Worm (Caenorhabditis elegans) whole organism, L4 larva: ENCODE measurements around the gene unc-8.
A peak's percentile ranks its signal among the peaks of the same experiment; 100 is the strongest.

ENCODE experiments used
- D1046.2 ChIP-seq: fragments of 200-800 bp; sonication (Bioruptor generic); IDR thresholded peaks from 2 replicates; pipeline ENCODE4 v1.3.6; 2022; ENCODE audit warnings: missing genetic modification characterization, missing compliant biosample characterization
- F10B5.3 ChIP-seq: sonication (generic microtip); optimal IDR thresholded peaks from 2 replicates; lab custom pipeline; 2016; ENCODE audit warnings: mild to moderate bottlenecking, missing genetic modification characterization, missing compliant biosample characterization
- F26F4.8 ChIP-seq: fragments of 200-800 bp; sonication (Bioruptor generic); conservative IDR thresholded peaks from 2 replicates; pipeline ENCODE4 v1.3.6; 2022; ENCODE audit warnings: missing genetic modification characterization, missing compliant biosample characterization
- F44E2.7 ChIP-seq: fragments of 200-800 bp; sonication (Bioruptor generic); IDR thresholded peaks from 2 replicates; pipeline ENCODE4 v2.1.2; 2022; ENCODE audit warnings: missing genetic modification characterization, missing compliant biosample characterization
- F49E8.2 ChIP-seq: sonication (generic microtip); optimal IDR thresholded peaks from 2 replicates; lab custom pipeline; 2016; ENCODE audit warnings: missing compliant biosample characterization, mild to moderate bottlenecking, missing genetic modification characterization, borderline replicate concordance
- R02D3.7 ChIP-seq: fragments of 150-350 bp; sonication (generic microtip); optimal IDR thresholded peaks from 3 replicates; lab custom pipeline; 2014; ENCODE audit warnings: missing biosample characterization, missing genetic modification characterization
- T26A8.4 ChIP-seq: fragments of 200-800 bp; sonication (Bioruptor generic); IDR thresholded peaks from 2 replicates; pipeline ENCODE4 v1.3.6; 2022; ENCODE audit warnings: missing genetic modification characterization, missing compliant biosample characterization
- Y5F2A.4 ChIP-seq: fragments of 200-800 bp; sonication (Bioruptor generic); optimal IDR thresholded peaks from 2 replicates; lab custom pipeline; 2018; ENCODE audit warnings: mild to moderate bottlenecking, missing genetic modification characterization, missing compliant biosample characterization
- Y75B8A.6 ChIP-seq: fragments of 200-800 bp; sonication (Bioruptor generic); IDR thresholded peaks from 2 replicates; pipeline ENCODE4 v1.3.6; 2022; ENCODE audit warnings: missing genetic modification reagents, missing genetic modification characterization, missing compliant biosample characterization
- ZK546.5 ChIP-seq, 2 experiments: sonication (generic microtip); optimal IDR thresholded peaks; 2 replicates each; lab custom pipeline; 2017; ENCODE audit warnings: missing biosample characterization in 2 of 2, missing genetic modification characterization in 2 of 2
- aha-1 ChIP-seq: fragments of 150-350 bp; peaks from one replicate; lab custom pipeline; 2014; ENCODE audit warnings: missing biosample characterization, missing genetic modification characterization
- aly-2 ChIP-seq: sonication (generic microtip); optimal IDR thresholded peaks from 2 replicates; lab custom pipeline; 2018; ENCODE audit warnings: missing biosample characterization, missing genetic modification characterization
- ama-1 ChIP-seq: fragments of 150-350 bp; optimal IDR thresholded peaks from 2 replicates; lab custom pipeline; 2014; ENCODE audit warnings: inconsistent platforms, mixed read lengths
- ceh-32 ChIP-seq: sonication (generic microtip); optimal IDR thresholded peaks from 2 replicates; lab custom pipeline; 2016; ENCODE audit warnings: mild to moderate bottlenecking, missing genetic modification characterization, missing compliant biosample characterization; ENCODE audit not compliant: poor library complexity
- ceh-44 ChIP-seq: fragments of 200-800 bp; sonication (Bioruptor generic); IDR thresholded peaks from 2 replicates; pipeline ENCODE4 v1.3.6; 2022; ENCODE audit warnings: missing genetic modification reagents, missing genetic modification characterization, missing compliant biosample characterization
- ceh-62 ChIP-seq: sonication (generic microtip); optimal IDR thresholded peaks from 2 replicates; lab custom pipeline; 2017; ENCODE audit warnings: missing biosample characterization, missing genetic modification characterization
- cey-2 ChIP-seq: sonication (generic microtip); optimal IDR thresholded peaks from 3 replicates; lab custom pipeline; 2017; ENCODE audit warnings: missing genetic modification characterization, mild to moderate bottlenecking, missing compliant biosample characterization, antibody characterized with exemption, borderline replicate concordance; ENCODE audit not compliant: insufficient read depth
- ctbp-1 ChIP-seq: fragments of 200-800 bp; sonication (Bioruptor generic); IDR thresholded peaks from 2 replicates; pipeline ENCODE4 v1.3.6; 2022; ENCODE audit warnings: missing genetic modification reagents, missing genetic modification characterization, missing compliant biosample characterization
- daf-12 ChIP-seq: fragments of 150-350 bp; optimal IDR thresholded peaks from 2 replicates; lab custom pipeline; 2014; ENCODE audit warnings: missing biosample characterization, missing genetic modification reagents, missing genetic modification characterization
- daf-16 ChIP-seq, 3 experiments: sonication (generic microtip); optimal IDR thresholded peaks; 2 replicates each; lab custom pipeline; 2016 to 2017; ENCODE audit warnings: missing genetic modification characterization in 3 of 3, missing genetic modification reagents in 3 of 3, mild to moderate bottlenecking in 2 of 3, missing compliant biosample characterization in 2 of 3, missing biosample characterization in 1 of 3, moderate library complexity in 1 of 3
- daf-19 ChIP-seq: fragments of 200-800 bp; sonication (Bioruptor generic); conservative IDR thresholded peaks from 2 replicates; pipeline ENCODE4 v1.3.6; 2022; ENCODE audit warnings: missing genetic modification characterization, missing compliant biosample characterization
- dmd-6 ChIP-seq: fragments of 200-800 bp; sonication (Bioruptor generic); IDR thresholded peaks from 2 replicates; pipeline ENCODE4 v1.3.6; 2022; ENCODE audit warnings: missing genetic modification reagents, missing genetic modification characterization, missing compliant biosample characterization
- dmd-8 ChIP-seq: fragments of 200-800 bp; sonication (Bioruptor generic); IDR thresholded peaks from 2 replicates; pipeline ENCODE4 v1.3.6; 2022; ENCODE audit warnings: missing genetic modification characterization, missing compliant biosample characterization
- fkh-10 ChIP-seq: fragments of 150-350 bp; optimal IDR thresholded peaks from 2 replicates; lab custom pipeline; 2014; ENCODE audit warnings: missing biosample characterization, missing genetic modification reagents, missing genetic modification characterization
- hlh-11 ChIP-seq: fragments of 200-800 bp; sonication (Bioruptor generic); optimal IDR thresholded peaks from 2 replicates; lab custom pipeline; 2018; ENCODE audit warnings: mild to moderate bottlenecking, missing genetic modification characterization, missing compliant biosample characterization
- hlh-30 ChIP-seq: sonication (generic microtip); optimal IDR thresholded peaks from 2 replicates; lab custom pipeline; 2017; ENCODE audit warnings: antibody characterized with exemption, mild to moderate bottlenecking, missing genetic modification characterization, missing compliant biosample characterization; ENCODE audit not compliant: insufficient read depth
- jun-1 ChIP-seq: fragments of 150-350 bp; optimal IDR thresholded peaks from 2 replicates; lab custom pipeline; 2014; ENCODE audit warnings: missing biosample characterization, missing genetic modification reagents, missing genetic modification characterization
- lim-7 ChIP-seq: fragments of 200-800 bp; sonication (Bioruptor generic); IDR thresholded peaks from 2 replicates; pipeline ENCODE4 v1.3.6; 2022; ENCODE audit warnings: missing genetic modification characterization, missing compliant biosample characterization
- lin-29 ChIP-seq: fragments of 200-800 bp; sonication (Bioruptor generic); IDR thresholded peaks from 2 replicates; pipeline ENCODE4 v1.3.6; 2022; ENCODE audit warnings: missing genetic modification reagents, missing genetic modification characterization, missing compliant biosample characterization
- lin-39 ChIP-seq: fragments of 150-350 bp; optimal IDR thresholded peaks from 2 replicates; lab custom pipeline; 2014; ENCODE audit warnings: missing biosample characterization, missing genetic modification reagents, missing genetic modification characterization
- mdl-1 ChIP-seq, 2 experiments: fragments of 150-350 bp in 1 of 2; sonication (generic microtip) in 1 of 2; optimal IDR thresholded peaks; 2 replicates each; lab custom pipeline; 2014 to 2017; ENCODE audit warnings: missing biosample characterization in 2 of 2, missing genetic modification characterization in 2 of 2
- mep-1 ChIP-seq: fragments of 150-350 bp; sonication (generic microtip); optimal IDR thresholded peaks from 3 replicates; lab custom pipeline; 2014; ENCODE audit warnings: missing biosample characterization, missing genetic modification characterization
- mes-2 ChIP-seq: sonication (generic microtip); optimal IDR thresholded peaks from 2 replicates; lab custom pipeline; 2016; ENCODE audit warnings: missing genotype, mild to moderate bottlenecking, missing genetic modification characterization, missing compliant biosample characterization; ENCODE audit not compliant: poor library complexity, severe bottlenecking
- nhr-28 ChIP-seq: fragments of 150-350 bp; optimal IDR thresholded peaks from 2 replicates; lab custom pipeline; 2014; ENCODE audit warnings: missing biosample characterization, missing genetic modification characterization
- nhr-48 ChIP-seq: sonication (generic microtip); optimal IDR thresholded peaks from 2 replicates; lab custom pipeline; 2016; ENCODE audit warnings: mild to moderate bottlenecking, missing genetic modification characterization, missing compliant biosample characterization
- php-3 ChIP-seq: fragments of 200-800 bp; sonication (Bioruptor generic); IDR thresholded peaks from 2 replicates; pipeline ENCODE4 v1.3.6; 2022; ENCODE audit warnings: missing genetic modification reagents, missing genetic modification characterization, missing compliant biosample characterization
- rbr-2 ChIP-seq: sonication (generic microtip); optimal IDR thresholded peaks from 2 replicates; lab custom pipeline; 2016; ENCODE audit warnings: missing genotype, missing genetic modification characterization, missing compliant biosample characterization
- unc-39 ChIP-seq: sonication (generic microtip); optimal IDR thresholded peaks from 2 replicates; lab custom pipeline; 2017; ENCODE audit warnings: missing biosample characterization, missing genetic modification characterization
- zfp-2 ChIP-seq: sonication (generic microtip); optimal IDR thresholded peaks from 2 replicates; lab custom pipeline; 2016; ENCODE audit warnings: mild to moderate bottlenecking, missing genetic modification characterization, missing compliant biosample characterization
- ztf-11 ChIP-seq: fragments of 150-350 bp; optimal IDR thresholded peaks from 2 replicates; lab custom pipeline; 2014; ENCODE audit warnings: missing biosample characterization, missing genetic modification characterization

Gene unc-8

DNA sequence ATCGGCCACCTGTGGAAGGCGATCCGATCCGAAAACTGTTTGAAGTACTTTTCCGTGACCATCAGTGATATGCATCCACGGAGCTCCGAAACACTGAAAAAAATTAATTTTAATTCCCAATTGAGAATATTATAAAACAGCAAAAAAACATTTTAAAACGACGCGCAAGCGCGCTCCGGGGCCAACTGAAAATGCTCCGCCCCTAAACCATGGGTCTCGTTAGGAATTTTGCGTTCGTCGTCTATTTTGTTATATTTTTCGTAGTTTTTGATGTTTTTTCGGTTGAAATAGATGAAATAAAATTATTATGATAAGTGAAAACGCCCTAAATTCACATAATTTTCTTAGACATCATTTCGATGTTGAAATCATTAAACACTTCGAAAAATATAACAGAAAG is 43.6 kb downstream of the unc-8 start (continued):
- TF ChIP-seq dmd-6 (GFP tag; lab: Robert Waterston, UW) (no peak), R02D3.7 (tag; lab: Kevin White, UChicago) (no peak), mes-2 (tag; lab: Kevin White, UChicago) (no peak), jun-1 (peak; percentile 24), nhr-48 (tag; lab: Kevin White, UChicago) (no peak), daf-16 (GFP tag; optimal IDR thresholded peaks at IDR 0.05; lab: Kevin White, UChicago) (no peak), daf-16 (tag; optimal IDR thresholded peaks at IDR 0.05; lab: Kevin White, UChicago) (no peak), ceh-32 (tag; lab: Kevin White, UChicago) (no peak), aha-1 (tag; lab: Kevin White, UChicago) (peak; percentile 56), nhr-28 (tag; lab: Kevin White, UChicago) (no peak), ama-1 (lab: Kevin White, UChicago) (no peak), lin-39 (no peak), F10B5.3 (tag; lab: Kevin White, UChicago) (no peak), Y75B8A.6 (GFP tag; lab: Robert Waterston, UW) (no peak), ztf-11 (tag; lab: Kevin White, UChicago) (no peak), daf-12 (no peak), lin-29 (GFP tag; lab: Robert Waterston, UW) (no peak), unc-39 (tag; lab: Kevin White, UChicago) (no peak), lim-7 (no peak), ceh-62 (tag; lab: Kevin White, UChicago) (no peak), aly-2 (tag; lab: Kevin White, UChicago) (no peak), hlh-11 (peak; percentile 14)

DNA sequence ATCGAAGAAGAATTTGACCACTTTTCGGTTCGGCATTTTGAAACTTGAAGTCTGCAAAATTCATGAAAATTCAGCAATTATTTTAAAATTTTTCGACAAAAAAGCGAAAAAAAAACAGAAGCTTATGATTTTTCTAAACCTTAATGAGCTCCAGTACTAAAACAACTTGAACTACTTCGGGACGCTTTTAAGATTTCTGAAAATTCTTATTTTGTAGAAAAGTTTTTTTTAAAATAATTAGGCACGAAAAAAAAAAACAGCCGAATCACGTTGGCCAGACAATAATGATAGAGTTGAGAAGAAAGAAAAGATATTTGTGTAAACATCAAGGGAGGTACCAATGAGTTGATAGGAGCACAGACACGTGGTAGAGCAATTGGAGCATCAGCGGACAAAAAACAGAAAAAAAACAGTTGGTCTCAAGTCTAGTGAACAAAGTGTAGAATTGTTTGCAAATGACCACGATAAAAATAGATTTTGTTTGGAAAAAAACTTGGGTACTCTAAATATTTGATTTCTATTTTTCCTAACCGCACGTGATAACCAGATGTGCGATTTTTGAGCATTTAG is 45.4 kb downstream of the unc-8 start, which contains the start of gene gstk-2:
TSS of gene gstk-2 (minus strand) at position 51 of the 570 bp plus-strand sequence.
- TF ChIP-seq hlh-30 (tag; lab: Kevin White, UChicago) = peak; percentile 40
- no peak for TF ChIP-seq unc-39 (tag; lab: Kevin White, UChicago)
- no peak for TF ChIP-seq fkh-10
- peak in 1 of 2 experiments; percentile 74 for TF ChIP-seq daf-16 (GFP tag; optimal IDR thresholded peaks at IDR 0.05; lab: Kevin White, UChicago)
- peak; percentile 26 for TF ChIP-seq daf-16 (tag; optimal IDR thresholded peaks at IDR 0.05; lab: Kevin White, UChicago)
- peak; percentile 4 for TF ChIP-seq nhr-28 (tag; lab: Kevin White, UChicago)
- TF ChIP-seq T26A8.4 (GFP tag; lab: Robert Waterston, UW) = no peak
- no peak for TF ChIP-seq mep-1
- no peak for TF ChIP-seq F26F4.8
- TF ChIP-seq daf-19 (GFP tag; lab: Robert Waterston, UW) = no peak
- peak; percentile 10 for TF ChIP-seq hlh-11
- no peak for TF ChIP-seq Y5F2A.4 (GFP tag; lab: Kevin White, UChicago)
- TF ChIP-seq F44E2.7 (GFP tag; lab: Robert Waterston, UW) = no peak
- no peak for TF ChIP-seq php-3 (GFP tag; lab: Robert Waterston, UW)
- no peak for TF ChIP-seq ctbp-1 (GFP tag; lab: Robert Waterston, UW)
- TF ChIP-seq mdl-1 (tag; optimal IDR thresholded peaks at IDR 0.05; lab: Kevin White, UChicago) = peak in 1 of 2 experiments; percentile 11

DNA sequence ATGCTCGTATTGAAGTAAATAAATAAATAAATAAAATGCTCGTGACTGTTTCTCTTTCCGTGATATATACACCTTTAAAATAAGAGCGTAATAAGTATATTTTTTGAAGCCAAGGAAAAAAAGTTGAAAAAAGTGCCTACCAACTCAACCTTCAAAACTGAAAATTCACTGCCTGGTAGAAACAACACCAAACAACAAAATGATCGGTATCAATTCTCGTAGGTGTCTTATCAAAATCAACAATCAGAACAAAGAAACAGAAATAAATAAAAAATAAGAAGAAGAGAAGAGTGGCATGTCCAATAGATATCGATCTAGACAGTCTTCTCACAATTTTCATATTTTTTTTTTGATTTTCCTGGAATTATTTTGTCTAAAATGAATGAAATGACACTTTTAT is 47.0 kb downstream of the unc-8 start, which contains the start of gene afmd-1:
TSS of gene afmd-1 (plus strand) at position 316 of the 400 bp plus-strand sequence.
- no peak for TF ChIP-seq ZK546.5 (tag; optimal IDR thresholded peaks at IDR 0.05; lab: Kevin White, UChicago)
- no peak for TF ChIP-seq ceh-44 (GFP tag; lab: Robert Waterston, UW)
- TF ChIP-seq zfp-2 (tag; lab: Kevin White, UChicago) = no peak
- TF ChIP-seq ama-1 (lab: Kevin White, UChicago) = no peak
- TF ChIP-seq mep-1 = no peak
- no peak for TF ChIP-seq rbr-2 (tag; lab: Kevin White, UChicago)
- no peak for TF ChIP-seq lin-29 (GFP tag; lab: Robert Waterston, UW)
- TF ChIP-seq D1046.2 (GFP tag; lab: Robert Waterston, UW) = no peak
- TF ChIP-seq dmd-8 (GFP tag; lab: Robert Waterston, UW) = no peak
- TF ChIP-seq cey-2 (tag; lab: Kevin White, UChicago) = no peak
- TF ChIP-seq hlh-11 = no peak
- TF ChIP-seq aha-1 (tag; lab: Kevin White, UChicago) = peak; percentile 4
- TF ChIP-seq F49E8.2 (tag; lab: Kevin White, UChicago) = no peak
- TF ChIP-seq daf-16 (GFP tag; optimal IDR thresholded peaks at IDR 0.05; lab: Kevin White, UChicago) = no peak
- TF ChIP-seq daf-16 (tag; optimal IDR thresholded peaks at IDR 0.05; lab: Kevin White, UChicago) = peak; percentile 54
